Fruit fly (Drosophila melanogaster): ENCODE measurements around the gene mAcon1.

DNA sequence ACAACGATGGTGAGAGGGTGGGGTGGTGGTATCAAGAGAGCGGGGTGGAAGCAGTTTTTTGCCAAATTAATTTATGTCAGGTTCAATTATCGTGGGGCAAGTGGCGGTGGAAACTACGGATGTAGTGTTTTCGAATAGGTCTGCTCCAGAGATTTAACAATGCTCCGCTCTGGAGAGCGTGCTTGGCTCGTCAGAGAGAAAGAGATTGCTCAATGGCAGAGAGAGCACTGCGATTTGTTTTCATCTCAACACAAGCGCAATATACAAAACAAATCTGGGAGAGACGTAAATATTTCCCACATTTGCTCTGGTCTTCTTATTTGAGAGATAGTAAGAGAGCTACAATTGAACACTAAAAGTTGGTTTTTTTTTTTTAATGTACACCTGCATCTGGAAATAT, 53.4 kb downstream of the mAcon1 start:
- TF ChIP-seq CG10348 (GFP tag; IDR thresholded peaks at IDR 0.05) (no peak), Snoo (tag; optimal IDR thresholded peaks at IDR 0.05) (no peak), EcR (GFP tag; optimal IDR thresholded peaks at IDR 0.05) (no peak), CG8301 (tag; optimal IDR thresholded peaks at IDR 0.05) (no peak), D1 (tag; optimal IDR thresholded peaks at IDR 0.05) (no peak), fd96Ca (GFP tag; IDR thresholded peaks at IDR 0.05) (no peak), CG9948 (tag; optimal IDR thresholded peaks at IDR 0.05) (no peak), CG14655 (GFP tag; optimal IDR thresholded peaks at IDR 0.05) (no peak), rn (GFP tag; IDR thresholded peaks at IDR 0.05) (no peak)
